Fruit fly (Drosophila melanogaster) Kc167 (cell line): ENCODE measurements around the gene Polr3F.

Experiments used
- h ChIP-seq: fragments of >200 bp; optimal IDR thresholded peaks from 3 replicates; lab custom pipeline; 2018; ENCODE audit warnings: missing external identifiers
- insv ChIP-seq: fragments of >200 bp; optimal IDR thresholded peaks from 3 replicates; lab custom pipeline; 2018; ENCODE audit warnings: missing external identifiers
- psq ChIP-seq: fragments of >200 bp; optimal IDR thresholded peaks from 2 replicates; lab custom pipeline; 2017; ENCODE audit warnings: missing external identifiers
- ttk ChIP-seq: sonication (Bioruptor generic); optimal IDR thresholded peaks from 2 replicates; lab custom pipeline; 2017; ENCODE audit warnings: missing external identifiers

DNA sequence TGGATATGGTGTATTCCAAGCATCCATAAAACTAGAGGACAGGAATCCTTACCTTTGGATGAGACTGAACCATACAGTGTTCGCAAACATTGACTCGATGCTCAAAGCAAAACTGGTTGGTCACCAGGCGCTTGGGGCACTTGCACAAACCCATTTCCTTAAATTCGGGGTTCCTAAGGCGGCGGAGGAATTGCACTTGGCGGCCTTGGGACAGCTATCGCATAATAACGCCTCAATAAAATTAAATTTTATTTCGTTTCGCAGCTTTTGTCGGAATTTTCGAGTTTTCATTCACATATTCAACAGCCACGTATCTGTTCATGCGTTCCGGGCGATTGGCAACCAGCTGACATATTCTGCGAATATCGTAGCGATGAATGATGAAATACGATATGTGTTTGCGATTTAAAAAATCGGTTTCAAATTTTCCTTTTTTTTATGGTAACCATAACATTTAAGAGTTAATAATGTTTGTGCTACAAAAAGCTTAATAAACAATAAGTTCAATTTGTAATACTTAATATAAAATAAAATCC is 1.4 kb downstream of the Polr3F start, which contains the start of gene CG5382:
- TF ChIP-seq h = no peak
- no peak for TF ChIP-seq insv (lab: Kevin White, UChicago)
- no peak for TF ChIP-seq ttk (lab: Kevin White, UChicago)
- no peak for TF ChIP-seq psq (lab: Kevin White, UChicago)
